Worm (Caenorhabditis elegans) whole organism, L4 larva: ENCODE measurements around the gene col-162.

Experiments
- F10B5.3 ChIP-seq: sonication (generic microtip); optimal IDR thresholded peaks from 2 replicates; lab custom pipeline; 2016; ENCODE audit warnings: mild to moderate bottlenecking, missing genetic modification characterization, missing compliant biosample characterization
- F37D6.2 ChIP-seq: sonication (generic microtip); optimal IDR thresholded peaks from 2 replicates; lab custom pipeline; 2016; ENCODE audit warnings: mild to moderate bottlenecking, missing genetic modification characterization, missing compliant biosample characterization
- T20F7.1 ChIP-seq: fragments of 200-800 bp; sonication (Bioruptor generic); optimal IDR thresholded peaks from 2 replicates; lab custom pipeline; 2018; ENCODE audit warnings: mild to moderate bottlenecking, missing genetic modification characterization, missing compliant biosample characterization
- aha-1 ChIP-seq: fragments of 150-350 bp; peaks from one replicate; lab custom pipeline; 2014; ENCODE audit warnings: missing biosample characterization, missing genetic modification characterization
- ama-1 ChIP-seq: fragments of 150-350 bp; optimal IDR thresholded peaks from 2 replicates; lab custom pipeline; 2014; ENCODE audit warnings: inconsistent platforms, mixed read lengths
- ceh-44 ChIP-seq: fragments of 200-800 bp; sonication (Bioruptor generic); IDR thresholded peaks from 2 replicates; pipeline ENCODE4 v1.3.6; 2022; ENCODE audit warnings: missing genetic modification reagents, missing genetic modification characterization, missing compliant biosample characterization
- ctbp-1 ChIP-seq: fragments of 200-800 bp; sonication (Bioruptor generic); IDR thresholded peaks from 2 replicates; pipeline ENCODE4 v1.3.6; 2022; ENCODE audit warnings: missing genetic modification reagents, missing genetic modification characterization, missing compliant biosample characterization
- daf-12 ChIP-seq: fragments of 150-350 bp; optimal IDR thresholded peaks from 2 replicates; lab custom pipeline; 2014; ENCODE audit warnings: missing biosample characterization, missing genetic modification reagents, missing genetic modification characterization
- daf-16 ChIP-seq, 3 experiments: sonication (generic microtip); optimal IDR thresholded peaks; 2 replicates each; lab custom pipeline; 2016 to 2017; ENCODE audit warnings: missing genetic modification characterization in 3 of 3, missing genetic modification reagents in 3 of 3, mild to moderate bottlenecking in 2 of 3, missing compliant biosample characterization in 2 of 3, missing biosample characterization in 1 of 3, moderate library complexity in 1 of 3
- daf-19 ChIP-seq: fragments of 200-800 bp; sonication (Bioruptor generic); conservative IDR thresholded peaks from 2 replicates; pipeline ENCODE4 v1.3.6; 2022; ENCODE audit warnings: missing genetic modification characterization, missing compliant biosample characterization
- dmd-8 ChIP-seq: fragments of 200-800 bp; sonication (Bioruptor generic); IDR thresholded peaks from 2 replicates; pipeline ENCODE4 v1.3.6; 2022; ENCODE audit warnings: missing genetic modification characterization, missing compliant biosample characterization
- dmd-9 ChIP-seq: fragments of 200-800 bp; sonication (Bioruptor generic); IDR thresholded peaks from 2 replicates; pipeline ENCODE4 v1.3.6; 2022; ENCODE audit warnings: missing genetic modification reagents, missing genetic modification characterization, missing compliant biosample characterization
- dpl-1 ChIP-seq: fragments of 150-350 bp; optimal IDR thresholded peaks from 2 replicates; lab custom pipeline; 2014; ENCODE audit warnings: missing biosample characterization, missing genetic modification reagents, missing genetic modification characterization
- dve-1 ChIP-seq: sonication (generic microtip); optimal IDR thresholded peaks from 2 replicates; lab custom pipeline; 2017; ENCODE audit warnings: antibody characterized with exemption, mild to moderate bottlenecking, missing genetic modification characterization, missing compliant biosample characterization; ENCODE audit not compliant: insufficient read depth
- fos-1 ChIP-seq: fragments of 150-350 bp; optimal IDR thresholded peaks from 2 replicates; lab custom pipeline; 2014; ENCODE audit warnings: missing biosample characterization, missing genetic modification characterization
- gei-8 ChIP-seq: fragments of 200-800 bp; sonication (Bioruptor generic); optimal IDR thresholded peaks from 2 replicates; lab custom pipeline; 2018; ENCODE audit warnings: mild to moderate bottlenecking, missing genetic modification characterization, missing compliant biosample characterization
- hif-1 ChIP-seq, 2 experiments: sonication (generic microtip); optimal IDR thresholded peaks; 2 replicates each; lab custom pipeline; 2016 to 2017; ENCODE audit warnings: missing compliant biosample characterization in 2 of 2, missing genetic modification characterization in 2 of 2, missing genetic modification reagents in 2 of 2, missing genotype in 2 of 2, mild to moderate bottlenecking in 1 of 2
- hlh-11 ChIP-seq: fragments of 200-800 bp; sonication (Bioruptor generic); optimal IDR thresholded peaks from 2 replicates; lab custom pipeline; 2018; ENCODE audit warnings: mild to moderate bottlenecking, missing genetic modification characterization, missing compliant biosample characterization
- hmg-1.1 ChIP-seq: fragments of 200-800 bp; sonication (Bioruptor generic); IDR thresholded peaks from 2 replicates; pipeline ENCODE4 v1.3.6; 2022; ENCODE audit warnings: missing genetic modification reagents, missing genetic modification characterization, missing compliant biosample characterization
- lim-7 ChIP-seq: fragments of 200-800 bp; sonication (Bioruptor generic); IDR thresholded peaks from 2 replicates; pipeline ENCODE4 v1.3.6; 2022; ENCODE audit warnings: missing genetic modification characterization, missing compliant biosample characterization
- lin-38 ChIP-seq: fragments of 200-800 bp; sonication (Bioruptor generic); IDR thresholded peaks from 2 replicates; pipeline ENCODE4 v1.3.6; 2022; ENCODE audit warnings: missing genetic modification reagents, missing genetic modification characterization, missing compliant biosample characterization
- lsy-2 ChIP-seq, 2 experiments: fragments of 150-350 bp in 1 of 2; sonication (generic microtip) in 1 of 2; optimal IDR thresholded peaks; 2 replicates each; lab custom pipeline; 2014 to 2017; ENCODE audit warnings: missing biosample characterization in 2 of 2, missing genetic modification characterization in 2 of 2
- madf-5 ChIP-seq, 2 experiments: fragments of 200-800 bp; sonication (Bioruptor generic); IDR thresholded peaks; 2 replicates each; pipeline ENCODE4 v1.3.6; 2022; ENCODE audit warnings: missing compliant biosample characterization in 2 of 2, missing genetic modification characterization in 2 of 2
- madf-9 ChIP-seq: fragments of 200-800 bp; sonication (Bioruptor generic); conservative IDR thresholded peaks from 2 replicates; pipeline ENCODE4 v1.3.6; 2022; ENCODE audit warnings: missing genetic modification reagents, missing genetic modification characterization, missing compliant biosample characterization
- mes-2 ChIP-seq: sonication (generic microtip); optimal IDR thresholded peaks from 2 replicates; lab custom pipeline; 2016; ENCODE audit warnings: missing genotype, mild to moderate bottlenecking, missing genetic modification characterization, missing compliant biosample characterization; ENCODE audit not compliant: poor library complexity, severe bottlenecking
- nhr-10 ChIP-seq: fragments of 150-350 bp; optimal IDR thresholded peaks from 2 replicates; lab custom pipeline; 2014; ENCODE audit warnings: missing biosample characterization, missing genetic modification characterization
- nhr-11 ChIP-seq: fragments of 150-350 bp; optimal IDR thresholded peaks from 2 replicates; lab custom pipeline; 2014; ENCODE audit warnings: missing biosample characterization, missing genetic modification characterization
- nhr-28 ChIP-seq: fragments of 150-350 bp; optimal IDR thresholded peaks from 2 replicates; lab custom pipeline; 2014; ENCODE audit warnings: missing biosample characterization, missing genetic modification characterization
- nhr-6 ChIP-seq: fragments of 150-350 bp; optimal IDR thresholded peaks from 2 replicates; lab custom pipeline; 2014; ENCODE audit warnings: missing biosample characterization, missing genetic modification characterization
- php-3 ChIP-seq: fragments of 200-800 bp; sonication (Bioruptor generic); IDR thresholded peaks from 2 replicates; pipeline ENCODE4 v1.3.6; 2022; ENCODE audit warnings: missing genetic modification reagents, missing genetic modification characterization, missing compliant biosample characterization
- saeg-2 ChIP-seq: fragments of 200-800 bp; sonication (Bioruptor generic); IDR thresholded peaks from 2 replicates; pipeline ENCODE4 v1.3.6; 2022; ENCODE audit warnings: missing genetic modification reagents, missing genetic modification characterization, missing compliant biosample characterization
- sdz-12 ChIP-seq: fragments of 200-800 bp; sonication (Bioruptor generic); optimal IDR thresholded peaks from 2 replicates; lab custom pipeline; 2018; ENCODE audit warnings: mild to moderate bottlenecking, missing genetic modification characterization, missing compliant biosample characterization
- set-16 ChIP-seq: fragments of 200-800 bp; sonication (Bioruptor generic); IDR thresholded peaks from 2 replicates; pipeline ENCODE4 v1.3.6; 2022; ENCODE audit warnings: missing genetic modification reagents, missing genetic modification characterization, missing compliant biosample characterization
- snpc-1.2 ChIP-seq: fragments of 200-800 bp; sonication (Bioruptor generic); IDR thresholded peaks from 2 replicates; pipeline ENCODE4 v1.3.6; 2022; ENCODE audit warnings: missing genetic modification reagents, missing genetic modification characterization, missing compliant biosample characterization
- spr-3 ChIP-seq: fragments of 200-800 bp; sonication (Bioruptor generic); optimal IDR thresholded peaks from 2 replicates; lab custom pipeline; 2018; ENCODE audit warnings: mild to moderate bottlenecking, missing genetic modification characterization, missing compliant biosample characterization
- tag-97 ChIP-seq: fragments of 200-800 bp; sonication (Bioruptor generic); IDR thresholded peaks from 2 replicates; pipeline ENCODE4 v1.3.6; 2022; ENCODE audit warnings: missing genetic modification characterization, missing compliant biosample characterization
- unc-130 ChIP-seq: sonication (generic microtip); optimal IDR thresholded peaks from 2 replicates; lab custom pipeline; 2016; ENCODE audit warnings: missing genetic modification reagents, missing genetic modification characterization, missing compliant biosample characterization
- unc-62 ChIP-seq, 3 experiments: fragments of 150-350 bp in 1 of 3; sonication (generic microtip); optimal IDR thresholded peaks in 2 of 3; peaks in 1 of 3; 1 replicate in 1 of 3; 2 replicates in 2 of 3; lab custom pipeline; 2014 to 2017; ENCODE audit warnings: missing biosample characterization in 3 of 3, missing genetic modification characterization in 3 of 3, missing genetic modification reagents in 3 of 3, missing genotype in 1 of 3
- vab-7 ChIP-seq: fragments of 200-800 bp; sonication (Bioruptor generic); IDR thresholded peaks from 2 replicates; pipeline ENCODE4 v1.3.6; 2022; ENCODE audit warnings: missing genetic modification reagents, missing genetic modification characterization, missing compliant biosample characterization
- zag-1 ChIP-seq: fragments of 150-350 bp; optimal IDR thresholded peaks from 2 replicates; lab custom pipeline; 2014; ENCODE audit warnings: missing biosample characterization, missing genetic modification characterization
- zfp-2 ChIP-seq: sonication (generic microtip); optimal IDR thresholded peaks from 2 replicates; lab custom pipeline; 2016; ENCODE audit warnings: mild to moderate bottlenecking, missing genetic modification characterization, missing compliant biosample characterization
- zip-11 ChIP-seq: fragments of 200-800 bp; sonication (Bioruptor generic); IDR thresholded peaks from 2 replicates; pipeline ENCODE4 v1.3.6; 2022; ENCODE audit warnings: missing genetic modification characterization, missing compliant biosample characterization
- zip-2 ChIP-seq: fragments of 150-350 bp; optimal IDR thresholded peaks from 2 replicates; lab custom pipeline; 2014; ENCODE audit warnings: missing biosample characterization, missing genetic modification characterization
- ztf-11 ChIP-seq: fragments of 150-350 bp; optimal IDR thresholded peaks from 2 replicates; lab custom pipeline; 2014; ENCODE audit warnings: missing biosample characterization, missing genetic modification characterization
- ztf-7 ChIP-seq: fragments of 150-350 bp; optimal IDR thresholded peaks from 2 replicates; lab custom pipeline; 2014; ENCODE audit warnings: missing biosample characterization, missing genetic modification characterization

The col-162 gene

ce11 chrV:13394968-13395367 is 46.8 kb upstream of the col-162 start (continued):
- TF ChIP-seq unc-62 (GFP tag; optimal IDR thresholded peaks at IDR 0.05 in 1 of 2; lab: Kevin White, UChicago) (peak in 1 of 2 experiments; percentile 82), unc-62 (tag; optimal IDR thresholded peaks at IDR 0.05; lab: Kevin White, UChicago) (no peak), set-16 (GFP tag; lab: Robert Waterston, UW) (0 out of 2 replicates have a peak, but pooled peaks have one; percentile 16), nhr-6 (tag; lab: Kevin White, UChicago) (no peak), nhr-10 (no peak), spr-3 (GFP tag; lab: Kevin White, UChicago) (no peak)

ce11 chrV:13396426-13396825 is 45.3 kb upstream of the col-162 start:
- TF ChIP-seq ctbp-1 (GFP tag; lab: Robert Waterston, UW): 0 out of 2 replicates have a peak, but pooled peaks have one; percentile 43
- peak; percentile 4 for TF ChIP-seq gei-8 (GFP tag; lab: Kevin White, UChicago)
- TF ChIP-seq vab-7 (GFP tag; lab: Robert Waterston, UW): 0 out of 2 replicates have a peak, but pooled peaks have one; percentile 7
- no peak for TF ChIP-seq fos-1 (tag; lab: Kevin White, UChicago)
- TF ChIP-seq hmg-1.1 (GFP tag; lab: Robert Waterston, UW): peak; percentile 28
- no peak for TF ChIP-seq F10B5.3
- 0 out of 4 replicates have a peak, but pooled peaks of 1 of the 2 experiments have one; percentile 41 for TF ChIP-seq madf-5 (GFP tag; IDR thresholded peaks at IDR 0.05; lab: Robert Waterston, UW)
- TF ChIP-seq mes-2 (tag; lab: Kevin White, UChicago): peak; percentile 15

ce11 chrV:13401669-13402068 is 40.1 kb upstream of the col-162 start:
- TF ChIP-seq unc-130 (GFP tag; lab: Kevin White, UChicago): no peak
- TF ChIP-seq lsy-2 (tag; optimal IDR thresholded peaks at IDR 0.05; lab: Kevin White, UChicago): no peak
- no peak for TF ChIP-seq zag-1 (tag; lab: Kevin White, UChicago)
- TF ChIP-seq saeg-2 (GFP tag; lab: Robert Waterston, UW): no peak
- no peak for TF ChIP-seq dmd-8 (GFP tag; lab: Robert Waterston, UW)
- TF ChIP-seq lin-38 (GFP tag; lab: Robert Waterston, UW): no peak
- no peak for TF ChIP-seq nhr-10
- TF ChIP-seq snpc-1.2 (GFP tag; lab: Robert Waterston, UW): no peak
- TF ChIP-seq hlh-11: no peak
- TF ChIP-seq hif-1 (tag; optimal IDR thresholded peaks at IDR 0.05; lab: Kevin White, UChicago): no peak
- TF ChIP-seq dpl-1 (GFP tag; lab: Kevin White, UChicago): no peak

- TF ChIP-seq zfp-2: no peak
- no peak for TF ChIP-seq ztf-11 (tag; lab: Kevin White, UChicago)
- TF ChIP-seq lim-7 (GFP tag; lab: Robert Waterston, UW): no peak
- TF ChIP-seq php-3 (GFP tag; lab: Robert Waterston, UW): no peak
- no peak for TF ChIP-seq sdz-12 (GFP tag; lab: Kevin White, UChicago)
- no peak for TF ChIP-seq aha-1 (tag; lab: Kevin White, UChicago)
- no peak for TF ChIP-seq ztf-7 (tag; lab: Kevin White, UChicago)
- TF ChIP-seq unc-62 (GFP tag; optimal IDR thresholded peaks at IDR 0.05 in 1 of 2; lab: Kevin White, UChicago): peak in 1 of 2 experiments; percentile 95
- TF ChIP-seq unc-62 (tag; optimal IDR thresholded peaks at IDR 0.05; lab: Kevin White, UChicago): no peak
- TF ChIP-seq dve-1 (tag; lab: Kevin White, UChicago): no peak
- no peak for TF ChIP-seq dmd-9
- TF ChIP-seq zip-11 (GFP tag; lab: Robert Waterston, UW): no peak
- TF ChIP-seq nhr-28 (tag; lab: Kevin White, UChicago): peak; percentile 69
- TF ChIP-seq F10B5.3: no peak
- TF ChIP-seq nhr-11 (tag; lab: Kevin White, UChicago): peak; percentile 57
- no peak for TF ChIP-seq nhr-6 (tag; lab: Kevin White, UChicago)
- no peak for TF ChIP-seq ceh-44 (GFP tag; lab: Robert Waterston, UW)
- TF ChIP-seq T20F7.1 (GFP tag; lab: Kevin White, UChicago): no peak
- no peak for TF ChIP-seq tag-97 (GFP tag; lab: Robert Waterston, UW)
- no peak for TF ChIP-seq unc-130 (GFP tag; lab: Kevin White, UChicago)
- TF ChIP-seq madf-9 (GFP tag; lab: Robert Waterston, UW): no peak
- no peak for TF ChIP-seq F37D6.2 (tag; lab: Kevin White, UChicago)
- no peak for TF ChIP-seq zip-2 (tag; lab: Kevin White, UChicago)
- no peak for TF ChIP-seq daf-16 (GFP tag; optimal IDR thresholded peaks at IDR 0.05; lab: Kevin White, UChicago)
- TF ChIP-seq daf-16 (tag; optimal IDR thresholded peaks at IDR 0.05; lab: Kevin White, UChicago): no peak
- no peak for TF ChIP-seq ama-1 (lab: Kevin White, UChicago)
- no peak for TF ChIP-seq daf-19 (GFP tag; lab: Robert Waterston, UW)
- no peak for TF ChIP-seq daf-12 (tag; lab: Kevin White, UChicago)
Measured at ce11 chrV:13402524-13402923, 39.2 kb upstream of the col-162 start.
